Fruit fly (Drosophila melanogaster) whole organism, embryonic: ENCODE data around the gene CG15286.
A peak's percentile ranks its signal among the peaks of the same experiment; 100 is the strongest.

Experiments used
- BEAF-32 ChIP-seq: fragments of 200-800 bp; sonication (Bioruptor generic); optimal IDR thresholded peaks from 3 replicates; lab custom pipeline; 2017; ENCODE audit warnings: missing biosample characterization, missing genetic modification characterization, mild to moderate bottlenecking, moderate library complexity, missing genetic modification reagents
- Bgb ChIP-seq: fragments of 200-800 bp; sonication (Bioruptor generic); IDR thresholded peaks from 2 replicates; pipeline ENCODE4 v1.3.6; 2022; ENCODE audit warnings: missing biosample characterization, missing genetic modification characterization; ENCODE audit not compliant: partially characterized antibody
- CG10565 ChIP-seq: fragments of 200-800 bp; sonication (Bioruptor generic); optimal IDR thresholded peaks from 3 replicates; lab custom pipeline; 2016; ENCODE audit warnings: missing biosample characterization, mild to moderate bottlenecking, missing genetic modification characterization
- CG11398 ChIP-seq: fragments of 200-800 bp; sonication (Bioruptor generic); optimal IDR thresholded peaks from 2 replicates; lab custom pipeline; 2016; ENCODE audit warnings: missing biosample characterization, missing genetic modification characterization
- CG12236 ChIP-seq: fragments of 200-800 bp; sonication (Bioruptor generic); optimal IDR thresholded peaks from 2 replicates; lab custom pipeline; 2016; ENCODE audit warnings: missing biosample characterization, missing genetic modification characterization
- CG12391 ChIP-seq: fragments of 200-800 bp; sonication (Bioruptor generic); optimal IDR thresholded peaks from 3 replicates; lab custom pipeline; 2018; ENCODE audit warnings: missing biosample characterization, mild to moderate bottlenecking, missing genetic modification characterization, moderate library complexity
- CG12942 ChIP-seq: fragments of 200-800 bp; sonication (Bioruptor generic); optimal IDR thresholded peaks from 3 replicates; lab custom pipeline; 2016; ENCODE audit warnings: missing biosample characterization, missing genetic modification characterization
- CG13424 ChIP-seq: fragments of 200-800 bp; sonication (Bioruptor generic); optimal IDR thresholded peaks from 2 replicates; lab custom pipeline; 2019; ENCODE audit warnings: missing biosample characterization, mild to moderate bottlenecking, missing genetic modification characterization, moderate library complexity
- CG14860 ChIP-seq: fragments of 200-800 bp; sonication (Bioruptor generic); IDR thresholded peaks from 3 replicates; pipeline ENCODE4 v1.3.6; 2022; ENCODE audit warnings: missing biosample characterization, missing genetic modification characterization; ENCODE audit not compliant: partially characterized antibody
- CG15514 ChIP-seq: fragments of 200-800 bp; sonication (Bioruptor generic); optimal IDR thresholded peaks from 3 replicates; lab custom pipeline; 2017; ENCODE audit warnings: missing biosample characterization, missing genetic modification characterization, mild to moderate bottlenecking, moderate library complexity, missing genetic modification reagents
- CG17186 ChIP-seq: fragments of 200-800 bp; sonication (Bioruptor generic); optimal IDR thresholded peaks from 3 replicates; lab custom pipeline; 2017; ENCODE audit warnings: missing biosample characterization, missing genetic modification reagents, missing genetic modification characterization
- CG17328 ChIP-seq: fragments of 200-800 bp; sonication (Bioruptor generic); IDR thresholded peaks from 2 replicates; pipeline ENCODE4 v1.3.6; 2022; ENCODE audit warnings: missing biosample characterization, missing genetic modification characterization
- CG17829 ChIP-seq: fragments of 200-800 bp; optimal IDR thresholded peaks from 2 replicates; lab custom pipeline; 2019; ENCODE audit warnings: missing biosample characterization, mild to moderate bottlenecking, missing genetic modification characterization, moderate library complexity
- CG18011 ChIP-seq: fragments of 200-800 bp; sonication (Bioruptor generic); optimal IDR thresholded peaks from 2 replicates; lab custom pipeline; 2017; ENCODE audit warnings: missing biosample characterization, missing genetic modification characterization, mild to moderate bottlenecking, moderate library complexity, missing genotype
- CG3065 ChIP-seq: fragments of 200-800 bp; sonication (Bioruptor generic); optimal IDR thresholded peaks from 2 replicates; lab custom pipeline; 2016; ENCODE audit warnings: missing biosample characterization, missing genetic modification characterization
- CG4404 ChIP-seq: fragments of 200-800 bp; sonication (Bioruptor generic); IDR thresholded peaks from 2 replicates; pipeline ENCODE4 v1.3.6; 2022; ENCODE audit warnings: missing biosample characterization, missing genetic modification characterization
- CG4707 ChIP-seq: fragments of 200-800 bp; sonication (Bioruptor generic); optimal IDR thresholded peaks from 2 replicates; lab custom pipeline; 2018; ENCODE audit warnings: missing biosample characterization, mild to moderate bottlenecking, missing genetic modification characterization, moderate library complexity
- CG6689 ChIP-seq: fragments of 200-800 bp; sonication (Bioruptor generic); IDR thresholded peaks from 2 replicates; pipeline ENCODE4 v1.3.6; 2022; ENCODE audit warnings: missing biosample characterization, missing genetic modification characterization
- CG7271 ChIP-seq: fragments of 200-800 bp; sonication (Bioruptor generic); optimal IDR thresholded peaks from 2 replicates; lab custom pipeline; 2018; ENCODE audit warnings: missing biosample characterization, mild to moderate bottlenecking, missing genetic modification characterization, moderate library complexity
- CG7786 ChIP-seq: fragments of 200-800 bp; sonication (Bioruptor generic); optimal IDR thresholded peaks from 2 replicates; lab custom pipeline; 2016; ENCODE audit warnings: missing biosample characterization, missing genetic modification characterization
- CoRest ChIP-seq: fragments of 200-800 bp; sonication (Bioruptor generic); optimal IDR thresholded peaks from 3 replicates; lab custom pipeline; 2018; ENCODE audit warnings: missing biosample characterization, mild to moderate bottlenecking, missing genetic modification characterization, moderate library complexity
- D ChIP-seq, 2 experiments: fragments of 200-800 bp in 1 of 2; fragments of >200 bp in 1 of 2; sonication (Bioruptor generic) in 1 of 2; optimal IDR thresholded peaks; 2 replicates in 1 of 2; 3 replicates in 1 of 2; lab custom pipeline; 2017; ENCODE audit warnings: mild to moderate bottlenecking in 1 of 2, missing biosample characterization in 1 of 2, missing genetic modification characterization in 1 of 2, missing genetic modification reagents in 1 of 2
- Dref ChIP-seq: fragments of 200-800 bp; sonication (Bioruptor generic); IDR thresholded peaks from 2 replicates; pipeline ENCODE4 v1.3.6; 2022; ENCODE audit warnings: missing biosample characterization, missing genetic modification characterization
- E2f2 ChIP-seq: fragments of 200-800 bp; sonication (Bioruptor generic); IDR thresholded peaks from 2 replicates; pipeline ENCODE4 v1.3.6; 2022; ENCODE audit warnings: missing biosample characterization, missing genetic modification characterization
- Elba2 ChIP-seq: fragments of 200-800 bp; sonication (Bioruptor generic); optimal IDR thresholded peaks from 3 replicates; lab custom pipeline; 2016; ENCODE audit warnings: missing biosample characterization, missing genetic modification characterization
- GATAe ChIP-seq: fragments of 200-800 bp; sonication (Bioruptor generic); conservative IDR thresholded peaks from 2 replicates; pipeline ENCODE4 v1.3.6; 2022; ENCODE audit warnings: missing biosample characterization, missing genetic modification characterization
- H15 ChIP-seq: fragments of 200-800 bp; sonication (Bioruptor generic); IDR thresholded peaks from 3 replicates; pipeline ENCODE4 v1.3.6; 2022; ENCODE audit warnings: missing biosample characterization, missing genetic modification characterization
- HLHmδ ChIP-seq: fragments of 200-800 bp; sonication (Bioruptor generic); optimal IDR thresholded peaks from 2 replicates; lab custom pipeline; 2018; ENCODE audit warnings: missing biosample characterization, mild to moderate bottlenecking, missing genetic modification characterization, moderate library complexity
- MBD-R2 ChIP-seq: fragments of 200-800 bp; sonication (Bioruptor generic); IDR thresholded peaks from 2 replicates; pipeline ENCODE4 v1.3.6; 2022; ENCODE audit warnings: missing biosample characterization, missing genetic modification characterization
- Max ChIP-seq: fragments of 200-800 bp; sonication (Bioruptor generic); optimal IDR thresholded peaks from 2 replicates; lab custom pipeline; 2016; ENCODE audit warnings: missing biosample characterization, mild to moderate bottlenecking, missing genetic modification characterization
- NFAT ChIP-seq: fragments of 200-800 bp; sonication (Bioruptor generic); IDR thresholded peaks from 2 replicates; pipeline ENCODE4 v1.3.6; 2022; ENCODE audit warnings: missing biosample characterization, missing genetic modification characterization
- chm ChIP-seq: fragments of 200-800 bp; sonication (Bioruptor generic); IDR thresholded peaks from 2 replicates; pipeline ENCODE4 v1.3.6; 2022; ENCODE audit warnings: missing biosample characterization, missing genetic modification characterization
- corto ChIP-seq: fragments of 200-800 bp; sonication (Bioruptor generic); optimal IDR thresholded peaks from 2 replicates; lab custom pipeline; 2016; ENCODE audit warnings: missing biosample characterization, mild to moderate bottlenecking, missing genetic modification characterization, moderate library complexity
- croc ChIP-seq: fragments of 200-800 bp; sonication (Bioruptor generic); conservative IDR thresholded peaks from 3 replicates; pipeline ENCODE4 v1.3.6; 2022; ENCODE audit warnings: missing biosample characterization, missing genetic modification characterization
- crol ChIP-seq: fragments of 200-800 bp; sonication (Bioruptor generic); IDR thresholded peaks from 2 replicates; pipeline ENCODE4 v1.3.6; 2022; ENCODE audit warnings: missing biosample characterization, missing genetic modification characterization
- crp ChIP-seq, 2 experiments: fragments of 200-800 bp; sonication (Bioruptor generic); optimal IDR thresholded peaks; 2 replicates in 1 of 2; 3 replicates in 1 of 2; lab custom pipeline; 2017; ENCODE audit warnings: missing biosample characterization in 2 of 2, missing genetic modification characterization in 2 of 2, mild to moderate bottlenecking in 1 of 2, moderate library complexity in 1 of 2
- disco-r ChIP-seq: fragments of 200-800 bp; sonication (Bioruptor generic); optimal IDR thresholded peaks from 2 replicates; lab custom pipeline; 2016; ENCODE audit warnings: missing biosample characterization, missing genetic modification characterization
- dm ChIP-seq: fragments of 200-800 bp; sonication (Bioruptor generic); optimal IDR thresholded peaks from 3 replicates; lab custom pipeline; 2016; ENCODE audit warnings: missing biosample characterization, missing genetic modification characterization
- eyg ChIP-seq: fragments of 200-800 bp; sonication (Bioruptor generic); optimal IDR thresholded peaks from 3 replicates; lab custom pipeline; 2016; ENCODE audit warnings: missing biosample characterization, missing genetic modification characterization
- lab ChIP-seq: fragments of 200-800 bp; sonication (Bioruptor generic); optimal IDR thresholded peaks from 3 replicates; lab custom pipeline; 2017; ENCODE audit warnings: missing biosample characterization, missing genetic modification characterization, mild to moderate bottlenecking, moderate library complexity, missing genetic modification reagents
- onecut ChIP-seq: fragments of 200-800 bp; sonication (Bioruptor generic); IDR thresholded peaks from 2 replicates; pipeline ENCODE4 v1.3.6; 2022; ENCODE audit warnings: missing biosample characterization, missing genetic modification characterization
- otp ChIP-seq: fragments of 200-800 bp; sonication (Bioruptor generic); IDR thresholded peaks from 3 replicates; pipeline ENCODE4, ENCODE4 v1.3.6; 2022; ENCODE audit warnings: missing biosample characterization, missing genetic modification characterization
- pb ChIP-seq: fragments of 200-800 bp; sonication (Bioruptor generic); optimal IDR thresholded peaks from 3 replicates; lab custom pipeline; 2016; ENCODE audit warnings: missing biosample characterization, missing genetic modification characterization
- scrt ChIP-seq: fragments of 200-800 bp; sonication (Bioruptor generic); optimal IDR thresholded peaks from 2 replicates; lab custom pipeline; 2018; ENCODE audit warnings: missing biosample characterization, mild to moderate bottlenecking, missing genetic modification characterization, moderate library complexity
- sd ChIP-seq: fragments of 200-800 bp; sonication (Bioruptor generic); optimal IDR thresholded peaks from 3 replicates; lab custom pipeline; 2018; ENCODE audit warnings: missing biosample characterization, mild to moderate bottlenecking, missing genetic modification characterization, moderate library complexity
- sens-2 ChIP-seq: fragments of 200-800 bp; sonication (Bioruptor generic); IDR thresholded peaks from 2 replicates; pipeline ENCODE4 v1.3.6; 2022; ENCODE audit warnings: missing biosample characterization, missing genetic modification characterization
- sob ChIP-seq: fragments of 200-800 bp; sonication (Bioruptor generic); IDR thresholded peaks from 2 replicates; pipeline ENCODE4 v1.3.6; 2022; ENCODE audit warnings: missing biosample characterization, missing genetic modification characterization
- tgo ChIP-seq: fragments of 200-800 bp; sonication (Bioruptor generic); IDR thresholded peaks from 3 replicates; pipeline ENCODE4 v1.3.6; 2022; ENCODE audit warnings: missing biosample characterization, missing genetic modification characterization
- vvl ChIP-seq: fragments of 200-800 bp; sonication (Bioruptor generic); IDR thresholded peaks from 2 replicates; pipeline ENCODE4 v1.3.6; 2022; ENCODE audit warnings: missing biosample characterization, missing genetic modification characterization
- wek ChIP-seq: fragments of 200-800 bp; sonication (Bioruptor generic); optimal IDR thresholded peaks from 3 replicates; lab custom pipeline; 2018; ENCODE audit warnings: missing biosample characterization, mild to moderate bottlenecking, missing genetic modification characterization, moderate library complexity
- zen ChIP-seq: fragments of 200-800 bp; sonication (Bioruptor generic); optimal IDR thresholded peaks from 3 replicates; lab custom pipeline; 2018; ENCODE audit warnings: missing biosample characterization, mild to moderate bottlenecking, missing genetic modification characterization, moderate library complexity

The CG15286 gene

dm6 chr2L:14348602-14349001 is 10.6 kb downstream of the CG15286 start, which contains the start of gene mTTF (continued):
- TF ChIP-seq CG12391 (tag; lab: Kevin White, UChicago): no peak
- TF ChIP-seq Dref (GFP tag; lab: Robert Waterston, UW): peak; percentile 97
- peak; percentile 16 for TF ChIP-seq CG17829 (tag; lab: Kevin White, UChicago)
- no peak for TF ChIP-seq Elba2
- peak; percentile 99 for TF ChIP-seq CG18011 (GFP tag; lab: Kevin White, UChicago)
- peak; percentile 30 for TF ChIP-seq CG17186
- TF ChIP-seq CG17328 (GFP tag; lab: Robert Waterston, UW): no peak
- TF ChIP-seq BEAF-32 (GFP tag; lab: Kevin White, UChicago): peak; percentile 32
- no peak for TF ChIP-seq scrt (GFP tag; lab: Kevin White, UChicago)
- TF ChIP-seq disco-r (GFP tag; lab: Kevin White, UChicago): no peak
- no peak for TF ChIP-seq crol (GFP tag; lab: Robert Waterston, UW)
- no peak for TF ChIP-seq H15 (GFP tag; lab: Robert Waterston, UW)
- TF ChIP-seq croc (GFP tag; lab: Robert Waterston, UW): no peak
- no peak for TF ChIP-seq sob (GFP tag; lab: Robert Waterston, UW)
- TF ChIP-seq vvl (GFP tag; lab: Robert Waterston, UW): peak; percentile 46
- no peak for TF ChIP-seq GATAe (GFP tag; lab: Robert Waterston, UW)
- no peak for TF ChIP-seq zen (tag; lab: Kevin White, UChicago)
- TF ChIP-seq CG4707 (GFP tag; lab: Kevin White, UChicago): no peak
- peak; percentile 36; the same call in 1 of the 3 replicates for TF ChIP-seq CG14860 (GFP tag; lab: Robert Waterston, UW)
- no peak for TF ChIP-seq dm (GFP tag; lab: Kevin White, UChicago)
- no peak for TF ChIP-seq HLHmδ (GFP tag; lab: Kevin White, UChicago)
- no peak for TF ChIP-seq lab (GFP tag; lab: Kevin White, UChicago)
- no peak for TF ChIP-seq Max (GFP tag; lab: Kevin White, UChicago)
- no peak for TF ChIP-seq CG11398
- TF ChIP-seq CG7271 (tag; lab: Kevin White, UChicago): no peak
- TF ChIP-seq CG6689 (GFP tag; lab: Robert Waterston, UW): no peak
- peak; percentile 4; the same call in 1 of the 2 replicates for TF ChIP-seq NFAT
- TF ChIP-seq sens-2 (GFP tag; lab: Robert Waterston, UW): no peak
- no peak for TF ChIP-seq sd (tag; lab: Kevin White, UChicago)
- no peak for TF ChIP-seq CG10565
- no peak for TF ChIP-seq pb
- TF ChIP-seq CG7786 (GFP tag; lab: Kevin White, UChicago): no peak
- TF ChIP-seq Bgb (GFP tag; lab: Robert Waterston, UW): 0 out of 2 replicates have a peak, but pooled peaks have one; percentile 26
- TF ChIP-seq wek (GFP tag; lab: Kevin White, UChicago): no peak
- no peak for TF ChIP-seq CoRest (tag; lab: Kevin White, UChicago)
- peak; percentile 100 for TF ChIP-seq crp (GFP tag; optimal IDR thresholded peaks at IDR 0.05; lab: Kevin White, UChicago)
- TF ChIP-seq CG12236: no peak
- peak; percentile 97 for TF ChIP-seq MBD-R2 (GFP tag; lab: Robert Waterston, UW)
- peak; percentile 78 for TF ChIP-seq E2f2
- TF ChIP-seq CG15514 (GFP tag; lab: Kevin White, UChicago): peak; percentile 53
- no peak for TF ChIP-seq CG12942 (GFP tag; lab: Kevin White, UChicago)
- no peak for TF ChIP-seq CG3065 (GFP tag; lab: Kevin White, UChicago)
- TF ChIP-seq chm (GFP tag; lab: Robert Waterston, UW): no peak
- peak; percentile 10 for TF ChIP-seq CG13424 (tag; lab: Kevin White, UChicago)
- no peak for TF ChIP-seq CG4404 (GFP tag; lab: Robert Waterston, UW)
- no peak for TF ChIP-seq onecut (GFP tag; lab: Robert Waterston, UW)
- TF ChIP-seq eyg (GFP tag; lab: Kevin White, UChicago): no peak
- no peak for TF ChIP-seq otp
- no peak for TF ChIP-seq corto (GFP tag; lab: Kevin White, UChicago)
- no peak for TF ChIP-seq tgo (GFP tag; lab: Robert Waterston, UW)
- TF ChIP-seq D (optimal IDR thresholded peaks at IDR 0.05; lab: Kevin White, UChicago): no peak
- TF ChIP-seq D (GFP tag; optimal IDR thresholded peaks at IDR 0.05; lab: Kevin White, UChicago): no peak
